Fruit fly (Drosophila melanogaster) whole organism, pupa: ENCODE results near the gene CG14443.

Source experiments
- CG10348 ChIP-seq: fragments of 200-800 bp; sonication (Bioruptor generic); IDR thresholded peaks from 2 replicates; pipeline ENCODE4 v1.3.6; 2022; ENCODE audit warnings: missing biosample characterization, missing genetic modification characterization
- CG12605 ChIP-seq: fragments of 200-800 bp; sonication (Bioruptor generic); IDR thresholded peaks from 2 replicates; pipeline ENCODE4 v1.3.6; 2022; ENCODE audit warnings: missing biosample characterization, missing genetic modification characterization
- CG32121 ChIP-seq: fragments of 200-800 bp; sonication (Bioruptor generic); IDR thresholded peaks from 2 replicates; pipeline ENCODE4 v1.3.6; 2022; ENCODE audit warnings: missing biosample characterization, missing genetic modification characterization
- EcR ChIP-seq: fragments of 200-800 bp; sonication (Bioruptor generic); optimal IDR thresholded peaks from 3 replicates; lab custom pipeline; 2019; ENCODE audit warnings: missing biosample characterization, missing genetic modification characterization, mild to moderate bottlenecking, moderate library complexity, missing genetic modification reagents
- Ets98B ChIP-seq: fragments of 200-800 bp; sonication (Bioruptor generic); IDR thresholded peaks from 2 replicates; pipeline ENCODE4 v1.3.6; 2022; ENCODE audit warnings: missing biosample characterization, missing genetic modification characterization
- Pif1A ChIP-seq: fragments of 200-800 bp; sonication (Bioruptor generic); optimal IDR thresholded peaks from 3 replicates; lab custom pipeline; 2016; ENCODE audit warnings: missing biosample characterization, missing genetic modification characterization

- TF ChIP-seq Pif1A (peak; percentile 47), Ets98B (GFP tag; lab: Robert Waterston, UW) (0 out of 2 replicates have a peak, but pooled peaks have one; percentile 33), CG10348 (GFP tag; lab: Robert Waterston, UW) (no peak), CG32121 (GFP tag; lab: Robert Waterston, UW) (no peak), EcR (GFP tag; lab: Kevin White, UChicago) (no peak), CG12605 (no peak)
These were observed 20.6 kb downstream of the CG14443 start, which contains the start of the genes CG3226 and Cdc7 for dm6 chrX:6654198-6654831.
